Worm (Caenorhabditis elegans) whole organism, L4 larva: ENCODE results near the gene imph-1.

Experiments used
- F10B5.3 ChIP-seq: sonication (generic microtip); optimal IDR thresholded peaks from 2 replicates; lab custom pipeline; 2016; ENCODE audit warnings: mild to moderate bottlenecking, missing genetic modification characterization, missing compliant biosample characterization
- F44E2.7 ChIP-seq: fragments of 200-800 bp; sonication (Bioruptor generic); IDR thresholded peaks from 2 replicates; pipeline ENCODE4 v2.1.2; 2022; ENCODE audit warnings: missing genetic modification characterization, missing compliant biosample characterization
- Y48G9A.11 ChIP-seq: fragments of 200-800 bp; sonication (Bioruptor generic); IDR thresholded peaks from 2 replicates; pipeline ENCODE4 v1.3.6; 2022; ENCODE audit warnings: missing genetic modification reagents, missing genetic modification characterization, missing compliant biosample characterization
- Y5F2A.4 ChIP-seq: fragments of 200-800 bp; sonication (Bioruptor generic); optimal IDR thresholded peaks from 2 replicates; lab custom pipeline; 2018; ENCODE audit warnings: mild to moderate bottlenecking, missing genetic modification characterization, missing compliant biosample characterization
- Y75B8A.6 ChIP-seq: fragments of 200-800 bp; sonication (Bioruptor generic); IDR thresholded peaks from 2 replicates; pipeline ENCODE4 v1.3.6; 2022; ENCODE audit warnings: missing genetic modification reagents, missing genetic modification characterization, missing compliant biosample characterization
- aly-2 ChIP-seq: sonication (generic microtip); optimal IDR thresholded peaks from 2 replicates; lab custom pipeline; 2018; ENCODE audit warnings: missing biosample characterization, missing genetic modification characterization
- ama-1 ChIP-seq: fragments of 150-350 bp; optimal IDR thresholded peaks from 2 replicates; lab custom pipeline; 2014; ENCODE audit warnings: inconsistent platforms, mixed read lengths
- arid-1 ChIP-seq: fragments of 200-800 bp; sonication (Bioruptor generic); conservative IDR thresholded peaks from 2 replicates; pipeline ENCODE4 v1.3.6; 2022; ENCODE audit warnings: missing genetic modification reagents, missing genetic modification characterization, missing compliant biosample characterization
- ceh-82 ChIP-seq: sonication (generic microtip); optimal IDR thresholded peaks from 2 replicates; lab custom pipeline; 2017; ENCODE audit warnings: missing biosample characterization, missing genetic modification characterization
- cey-2 ChIP-seq: sonication (generic microtip); optimal IDR thresholded peaks from 3 replicates; lab custom pipeline; 2017; ENCODE audit warnings: missing genetic modification characterization, mild to moderate bottlenecking, missing compliant biosample characterization, antibody characterized with exemption, borderline replicate concordance; ENCODE audit not compliant: insufficient read depth
- ctbp-1 ChIP-seq: fragments of 200-800 bp; sonication (Bioruptor generic); IDR thresholded peaks from 2 replicates; pipeline ENCODE4 v1.3.6; 2022; ENCODE audit warnings: missing genetic modification reagents, missing genetic modification characterization, missing compliant biosample characterization
- daf-12 ChIP-seq: fragments of 150-350 bp; optimal IDR thresholded peaks from 2 replicates; lab custom pipeline; 2014; ENCODE audit warnings: missing biosample characterization, missing genetic modification reagents, missing genetic modification characterization
- daf-16 ChIP-seq, 3 experiments: sonication (generic microtip); optimal IDR thresholded peaks; 2 replicates each; lab custom pipeline; 2016 to 2017; ENCODE audit warnings: missing genetic modification characterization in 3 of 3, missing genetic modification reagents in 3 of 3, mild to moderate bottlenecking in 2 of 3, missing compliant biosample characterization in 2 of 3, missing biosample characterization in 1 of 3, moderate library complexity in 1 of 3
- daf-8 ChIP-seq: fragments of 200-800 bp; sonication (Bioruptor generic); IDR thresholded peaks from 2 replicates; pipeline ENCODE4 v1.3.6; 2022; ENCODE audit warnings: missing genetic modification characterization, missing compliant biosample characterization
- dmd-8 ChIP-seq: fragments of 200-800 bp; sonication (Bioruptor generic); IDR thresholded peaks from 2 replicates; pipeline ENCODE4 v1.3.6; 2022; ENCODE audit warnings: missing genetic modification characterization, missing compliant biosample characterization
- dpl-1 ChIP-seq: fragments of 150-350 bp; optimal IDR thresholded peaks from 2 replicates; lab custom pipeline; 2014; ENCODE audit warnings: missing biosample characterization, missing genetic modification reagents, missing genetic modification characterization
- dve-1 ChIP-seq: sonication (generic microtip); optimal IDR thresholded peaks from 2 replicates; lab custom pipeline; 2017; ENCODE audit warnings: antibody characterized with exemption, mild to moderate bottlenecking, missing genetic modification characterization, missing compliant biosample characterization; ENCODE audit not compliant: insufficient read depth
- egl-27 ChIP-seq: sonication (generic microtip); optimal IDR thresholded peaks from 3 replicates; lab custom pipeline; 2017; ENCODE audit warnings: missing biosample characterization, missing genetic modification reagents, missing genetic modification characterization
- hlh-11 ChIP-seq: fragments of 200-800 bp; sonication (Bioruptor generic); optimal IDR thresholded peaks from 2 replicates; lab custom pipeline; 2018; ENCODE audit warnings: mild to moderate bottlenecking, missing genetic modification characterization, missing compliant biosample characterization
- hlh-30 ChIP-seq: sonication (generic microtip); optimal IDR thresholded peaks from 2 replicates; lab custom pipeline; 2017; ENCODE audit warnings: antibody characterized with exemption, mild to moderate bottlenecking, missing genetic modification characterization, missing compliant biosample characterization; ENCODE audit not compliant: insufficient read depth
- hmg-1.1 ChIP-seq: fragments of 200-800 bp; sonication (Bioruptor generic); IDR thresholded peaks from 2 replicates; pipeline ENCODE4 v1.3.6; 2022; ENCODE audit warnings: missing genetic modification reagents, missing genetic modification characterization, missing compliant biosample characterization
- lin-29 ChIP-seq: fragments of 200-800 bp; sonication (Bioruptor generic); IDR thresholded peaks from 2 replicates; pipeline ENCODE4 v1.3.6; 2022; ENCODE audit warnings: missing genetic modification reagents, missing genetic modification characterization, missing compliant biosample characterization
- lin-39 ChIP-seq: fragments of 150-350 bp; optimal IDR thresholded peaks from 2 replicates; lab custom pipeline; 2014; ENCODE audit warnings: missing biosample characterization, missing genetic modification reagents, missing genetic modification characterization
- lir-3 ChIP-seq: sonication (generic microtip); optimal IDR thresholded peaks from 2 replicates; lab custom pipeline; 2016; ENCODE audit warnings: mild to moderate bottlenecking, missing genetic modification characterization, missing compliant biosample characterization
- lsy-2 ChIP-seq, 2 experiments: fragments of 150-350 bp in 1 of 2; sonication (generic microtip) in 1 of 2; optimal IDR thresholded peaks; 2 replicates each; lab custom pipeline; 2014 to 2017; ENCODE audit warnings: missing biosample characterization in 2 of 2, missing genetic modification characterization in 2 of 2
- madf-5 ChIP-seq, 2 experiments: fragments of 200-800 bp; sonication (Bioruptor generic); IDR thresholded peaks; 2 replicates each; pipeline ENCODE4 v1.3.6; 2022; ENCODE audit warnings: missing compliant biosample characterization in 2 of 2, missing genetic modification characterization in 2 of 2
- madf-9 ChIP-seq: fragments of 200-800 bp; sonication (Bioruptor generic); conservative IDR thresholded peaks from 2 replicates; pipeline ENCODE4 v1.3.6; 2022; ENCODE audit warnings: missing genetic modification reagents, missing genetic modification characterization, missing compliant biosample characterization
- mdt-29 ChIP-seq: fragments of 200-800 bp; sonication (Bioruptor generic); IDR thresholded peaks from 2 replicates; pipeline ENCODE4 v1.3.6; 2022; ENCODE audit warnings: missing genetic modification reagents, missing genetic modification characterization, missing compliant biosample characterization
- mep-1 ChIP-seq: fragments of 150-350 bp; sonication (generic microtip); optimal IDR thresholded peaks from 3 replicates; lab custom pipeline; 2014; ENCODE audit warnings: missing biosample characterization, missing genetic modification characterization
- mes-2 ChIP-seq: sonication (generic microtip); optimal IDR thresholded peaks from 2 replicates; lab custom pipeline; 2016; ENCODE audit warnings: missing genotype, mild to moderate bottlenecking, missing genetic modification characterization, missing compliant biosample characterization; ENCODE audit not compliant: poor library complexity, severe bottlenecking
- mxl-2 ChIP-seq: fragments of 200-800 bp; sonication (Bioruptor generic); conservative IDR thresholded peaks from 2 replicates; pipeline ENCODE4 v1.3.6; 2022; ENCODE audit warnings: missing genetic modification reagents, missing genetic modification characterization, missing compliant biosample characterization
- nhr-10 ChIP-seq: fragments of 150-350 bp; optimal IDR thresholded peaks from 2 replicates; lab custom pipeline; 2014; ENCODE audit warnings: missing biosample characterization, missing genetic modification characterization
- nhr-102 ChIP-seq: sonication (generic microtip); optimal IDR thresholded peaks from 2 replicates; lab custom pipeline; 2016; ENCODE audit warnings: mild to moderate bottlenecking, missing genetic modification characterization, moderate library complexity, missing compliant biosample characterization
- nhr-111 ChIP-seq: fragments of 200-800 bp; sonication (Bioruptor generic); optimal IDR thresholded peaks from 2 replicates; lab custom pipeline; 2018; ENCODE audit warnings: mild to moderate bottlenecking, missing genetic modification characterization, missing compliant biosample characterization
- nhr-237 ChIP-seq: sonication (generic microtip); optimal IDR thresholded peaks from 2 replicates; lab custom pipeline; 2017; ENCODE audit warnings: missing biosample characterization, missing genetic modification characterization
- nhr-28 ChIP-seq: fragments of 150-350 bp; optimal IDR thresholded peaks from 2 replicates; lab custom pipeline; 2014; ENCODE audit warnings: missing biosample characterization, missing genetic modification characterization
- nhr-42 ChIP-seq: fragments of 200-800 bp; sonication (Bioruptor generic); IDR thresholded peaks from 2 replicates; pipeline ENCODE4 v1.3.6; 2022; ENCODE audit warnings: missing genetic modification characterization, missing compliant biosample characterization
- nhr-48 ChIP-seq: sonication (generic microtip); optimal IDR thresholded peaks from 2 replicates; lab custom pipeline; 2016; ENCODE audit warnings: mild to moderate bottlenecking, missing genetic modification characterization, missing compliant biosample characterization
- nhr-76 ChIP-seq: fragments of 150-350 bp; optimal IDR thresholded peaks from 2 replicates; lab custom pipeline; 2014; ENCODE audit warnings: missing biosample characterization, missing genetic modification characterization
- pha-4 ChIP-seq, 2 experiments: fragments of 150-350 bp in 1 of 2; fragments of 200-800 bp in 1 of 2; sonication (Bioruptor generic) in 1 of 2; IDR thresholded peaks in 1 of 2; optimal IDR thresholded peaks in 1 of 2; 2 replicates each; pipeline versions ENCODE4 v1.3.6 to Lab custom; 2014 to 2022; ENCODE audit warnings: missing genetic modification characterization in 2 of 2, missing genetic modification reagents in 2 of 2, missing biosample characterization in 1 of 2, missing compliant biosample characterization in 1 of 2
- rbr-2 ChIP-seq: sonication (generic microtip); optimal IDR thresholded peaks from 2 replicates; lab custom pipeline; 2016; ENCODE audit warnings: missing genotype, missing genetic modification characterization, missing compliant biosample characterization
- saeg-2 ChIP-seq: fragments of 200-800 bp; sonication (Bioruptor generic); IDR thresholded peaks from 2 replicates; pipeline ENCODE4 v1.3.6; 2022; ENCODE audit warnings: missing genetic modification reagents, missing genetic modification characterization, missing compliant biosample characterization
- sdz-12 ChIP-seq: fragments of 200-800 bp; sonication (Bioruptor generic); optimal IDR thresholded peaks from 2 replicates; lab custom pipeline; 2018; ENCODE audit warnings: mild to moderate bottlenecking, missing genetic modification characterization, missing compliant biosample characterization
- snpc-1.2 ChIP-seq: fragments of 200-800 bp; sonication (Bioruptor generic); IDR thresholded peaks from 2 replicates; pipeline ENCODE4 v1.3.6; 2022; ENCODE audit warnings: missing genetic modification reagents, missing genetic modification characterization, missing compliant biosample characterization
- spr-1 ChIP-seq: sonication (generic microtip); optimal IDR thresholded peaks from 2 replicates; lab custom pipeline; 2016; ENCODE audit warnings: mild to moderate bottlenecking, missing genetic modification characterization, missing compliant biosample characterization
- spr-3 ChIP-seq: fragments of 200-800 bp; sonication (Bioruptor generic); optimal IDR thresholded peaks from 2 replicates; lab custom pipeline; 2018; ENCODE audit warnings: mild to moderate bottlenecking, missing genetic modification characterization, missing compliant biosample characterization
- vab-7 ChIP-seq: fragments of 200-800 bp; sonication (Bioruptor generic); IDR thresholded peaks from 2 replicates; pipeline ENCODE4 v1.3.6; 2022; ENCODE audit warnings: missing genetic modification reagents, missing genetic modification characterization, missing compliant biosample characterization
- zfp-2 ChIP-seq: sonication (generic microtip); optimal IDR thresholded peaks from 2 replicates; lab custom pipeline; 2016; ENCODE audit warnings: mild to moderate bottlenecking, missing genetic modification characterization, missing compliant biosample characterization

The imph-1 gene

ce11 chrIII:4568455-4568854, 15.0 kb downstream of the imph-1 start, which contains the start of gene idhg-1 (continued):
- TF ChIP-seq saeg-2 (peak; percentile 55; the same call in 1 of the 2 replicates), nhr-237 (no peak), ama-1 (no peak), mxl-2 (GFP tag; lab: Robert Waterston, UW) (no peak), egl-27 (tag; lab: Kevin White, UChicago) (no peak), madf-5 (GFP tag; IDR thresholded peaks at IDR 0.05; lab: Robert Waterston, UW) (no peak), madf-9 (no peak), vab-7 (GFP tag; lab: Robert Waterston, UW) (no peak), F44E2.7 (no peak), arid-1 (GFP tag; lab: Robert Waterston, UW) (peak; percentile 81), nhr-76 (tag; lab: Kevin White, UChicago) (peak; percentile 5), hlh-11 (tag; lab: Kevin White, UChicago) (peak; percentile 57), daf-16 (GFP tag; optimal IDR thresholded peaks at IDR 0.05; lab: Kevin White, UChicago) (peak; percentile 10 to 94), daf-16 (tag; optimal IDR thresholded peaks at IDR 0.05; lab: Kevin White, UChicago) (peak; percentile 66), zfp-2 (tag; lab: Kevin White, UChicago) (no peak), snpc-1.2 (peak; percentile 51; the same call in 1 of the 2 replicates), nhr-28 (tag; lab: Kevin White, UChicago) (peak; percentile 24), mdt-29 (GFP tag; lab: Robert Waterston, UW) (no peak)
- TF ChIP-seq, all 104 proteins: peak for 38

- TF ChIP-seq Y75B8A.6 (no peak), daf-12 (tag; lab: Kevin White, UChicago) (no peak), hlh-30 (peak; percentile 28), ctbp-1 (GFP tag; lab: Robert Waterston, UW) (no peak), lsy-2 (tag; optimal IDR thresholded peaks at IDR 0.05; lab: Kevin White, UChicago) (peak in 1 of 2 experiments; percentile 62), aly-2 (tag; lab: Kevin White, UChicago) (no peak), sdz-12 (GFP tag; lab: Kevin White, UChicago) (no peak), Y5F2A.4 (GFP tag; lab: Kevin White, UChicago) (no peak), mes-2 (tag; lab: Kevin White, UChicago) (peak; percentile 66), lir-3 (tag; lab: Kevin White, UChicago) (no peak), hmg-1.1 (no peak; the same call in 1 of the 2 replicates), cey-2 (tag; lab: Kevin White, UChicago) (no peak), pha-4 (GFP tag; IDR thresholded peaks at IDR 0.05; lab: Robert Waterston, UW) (no peak), pha-4 (tag; optimal IDR thresholded peaks at IDR 0.05; lab: Kevin White, UChicago) (peak; percentile 1), lin-39 (no peak), nhr-102 (tag; lab: Kevin White, UChicago) (no peak), daf-8 (GFP tag; lab: Robert Waterston, UW) (no peak), spr-1 (tag; lab: Kevin White, UChicago) (no peak), nhr-28 (tag; lab: Kevin White, UChicago) (peak; percentile 38), ceh-82 (no peak), mep-1 (tag; lab: Kevin White, UChicago) (peak; percentile 55), nhr-48 (tag; lab: Kevin White, UChicago) (no peak), nhr-10 (tag; lab: Kevin White, UChicago) (no peak), dpl-1 (GFP tag; lab: Kevin White, UChicago) (peak; percentile 47), saeg-2 (no peak), nhr-111 (GFP tag; lab: Kevin White, UChicago) (no peak), Y48G9A.11 (GFP tag; lab: Robert Waterston, UW) (no peak), mdt-29 (GFP tag; lab: Robert Waterston, UW) (no peak), lin-29 (GFP tag; lab: Robert Waterston, UW) (no peak), nhr-42 (GFP tag; lab: Robert Waterston, UW) (no peak), spr-3 (GFP tag; lab: Kevin White, UChicago) (no peak), F10B5.3 (tag; lab: Kevin White, UChicago) (no peak), daf-16 (GFP tag; optimal IDR thresholded peaks at IDR 0.05; lab: Kevin White, UChicago) (no peak), daf-16 (tag; optimal IDR thresholded peaks at IDR 0.05; lab: Kevin White, UChicago) (peak; percentile 33), dmd-8 (GFP tag; lab: Robert Waterston, UW) (no peak), rbr-2 (tag; lab: Kevin White, UChicago) (peak; percentile 5), dve-1 (peak; percentile 25)
Measured at ce11 chrIII:4578385-4578903, 25.0 kb downstream of the imph-1 start, which contains the start of the genes sel-5 and wdr-48. sel-5 (minus strand) TSS chrIII:4578437. wdr-48 (plus strand) TSS chrIII:4578853.
